Worm (Caenorhabditis elegans): Measurements from ENCODE around the gene ZK512.1.

DNA sequence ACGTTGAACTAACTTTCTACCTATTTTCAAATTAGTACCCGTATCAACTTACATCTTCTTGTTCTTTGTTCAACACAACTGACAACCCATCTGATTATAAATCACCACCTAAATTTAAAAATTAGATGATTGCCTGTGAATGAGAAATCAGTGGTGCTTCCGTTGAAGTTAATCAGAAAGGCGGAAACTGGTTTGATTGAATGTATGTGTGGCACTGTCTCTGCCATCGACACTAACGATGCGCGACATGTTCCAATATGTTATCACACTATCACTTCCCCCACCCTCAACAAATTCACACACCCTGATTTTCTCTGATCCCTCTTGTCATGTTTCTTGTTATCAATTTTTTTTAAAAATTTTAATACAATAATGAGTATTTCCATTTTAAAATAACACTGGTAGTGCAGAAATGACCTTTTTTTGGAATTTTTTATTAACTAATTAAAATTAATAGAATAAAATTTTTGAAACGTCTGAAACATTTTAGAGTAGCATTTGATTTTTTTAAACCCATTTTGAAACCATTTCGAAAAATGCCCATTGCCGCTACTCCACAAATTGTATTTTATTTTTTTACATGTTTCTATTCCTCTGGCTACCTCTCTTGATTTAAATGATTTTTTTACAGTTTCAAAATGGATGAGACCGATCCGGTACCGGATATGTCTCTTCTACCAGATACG lies 4.3 kb downstream of the ZK512.1 start, which contains the start of gene ced-11:
- TF ChIP-seq him-1 (tag; optimal IDR thresholded peaks at IDR 0.05) (no peak), W03F9.2 (tag; optimal IDR thresholded peaks at IDR 0.05) (no peak)
